Worm (Caenorhabditis elegans) whole organism, young adult: Measurements from ENCODE around the gene C07E3.10.
A peak's percentile ranks its signal among the peaks of the same experiment; 100 is the strongest.

Experiments used
- B0261.1 ChIP-seq: sonication (generic microtip); optimal IDR thresholded peaks from 2 replicates; lab custom pipeline; 2016; ENCODE audit warnings: mild to moderate bottlenecking, missing genetic modification characterization, moderate library complexity, missing compliant biosample characterization
- B0336.3 ChIP-seq: fragments of 200-800 bp; sonication (Bioruptor generic); IDR thresholded peaks from 2 replicates; pipeline ENCODE4 v1.3.6; 2022; ENCODE audit warnings: missing genetic modification characterization, missing compliant biosample characterization
- D2030.7 ChIP-seq: fragments of 200-800 bp; sonication (Bioruptor generic); IDR thresholded peaks from 2 replicates; pipeline ENCODE4 v1.3.6; 2022; ENCODE audit warnings: missing genetic modification reagents, missing genetic modification characterization, missing compliant biosample characterization
- F10E7.11 ChIP-seq: sonication (generic microtip); optimal IDR thresholded peaks from 2 replicates; lab custom pipeline; 2017; ENCODE audit warnings: mild to moderate bottlenecking, missing genetic modification characterization, moderate library complexity, missing compliant biosample characterization
- F23B12.7 ChIP-seq: sonication (generic microtip); optimal IDR thresholded peaks from 2 replicates; lab custom pipeline; 2017; ENCODE audit warnings: missing genetic modification characterization, mild to moderate bottlenecking, missing compliant biosample characterization, antibody characterized with exemption, moderate library complexity; ENCODE audit not compliant: insufficient read depth
- F37B4.10 ChIP-seq: fragments of 200-800 bp; sonication (Bioruptor generic); IDR thresholded peaks from 2 replicates; pipeline ENCODE4 v1.3.6; 2022; ENCODE audit warnings: missing genetic modification characterization, missing compliant biosample characterization
- F39B2.1 ChIP-seq: fragments of 200-800 bp; sonication (Bioruptor generic); IDR thresholded peaks from 2 replicates; pipeline ENCODE4 v1.3.6; 2022; ENCODE audit warnings: missing genetic modification reagents, missing genetic modification characterization, missing compliant biosample characterization
- F49E8.2 ChIP-seq: sonication (generic microtip); optimal IDR thresholded peaks from 3 replicates; lab custom pipeline; 2017; ENCODE audit warnings: missing genetic modification characterization, mild to moderate bottlenecking, missing compliant biosample characterization, antibody characterized with exemption, moderate library complexity; ENCODE audit not compliant: insufficient read depth
- F52B5.7 ChIP-seq: sonication (generic microtip); optimal IDR thresholded peaks from 2 replicates; lab custom pipeline; 2016; ENCODE audit warnings: mild to moderate bottlenecking, missing genetic modification characterization, missing compliant biosample characterization
- F57A8.1 ChIP-seq: fragments of 200-800 bp; sonication (Bioruptor generic); optimal IDR thresholded peaks from 2 replicates; lab custom pipeline; 2018; ENCODE audit warnings: mild to moderate bottlenecking, missing genetic modification characterization, moderate library complexity, missing compliant biosample characterization
- K11D2.4 ChIP-seq: fragments of 200-800 bp; sonication (Bioruptor generic); IDR thresholded peaks from 2 replicates; pipeline ENCODE4 v1.3.6; 2022; ENCODE audit warnings: missing genetic modification reagents, missing genetic modification characterization, missing compliant biosample characterization
- T26A5.8 ChIP-seq: sonication (generic microtip); optimal IDR thresholded peaks from 2 replicates; lab custom pipeline; 2016; ENCODE audit warnings: missing genetic modification characterization, missing compliant biosample characterization
- Y53F4B.3 ChIP-seq: fragments of 200-800 bp; sonication (Bioruptor generic); IDR thresholded peaks from 2 replicates; pipeline ENCODE4 v1.3.6; 2022; ENCODE audit warnings: missing genetic modification reagents, missing genetic modification characterization, missing compliant biosample characterization
- Y53G8AR.9 ChIP-seq: fragments of 200-800 bp; sonication (Bioruptor generic); conservative IDR thresholded peaks from 2 replicates; pipeline ENCODE4 v1.3.6; 2022; ENCODE audit warnings: missing genetic modification reagents, missing genetic modification characterization, missing compliant biosample characterization
- Y67H2A.10 ChIP-seq: fragments of 200-800 bp; sonication (Bioruptor generic); conservative IDR thresholded peaks from 2 replicates; pipeline ENCODE4 v1.3.6; 2022; ENCODE audit warnings: missing genetic modification reagents, missing genetic modification characterization, missing compliant biosample characterization
- aptf-3 ChIP-seq: fragments of 200-800 bp; sonication (Bioruptor generic); IDR thresholded peaks from 2 replicates; pipeline ENCODE4 v1.3.6; 2022; ENCODE audit warnings: missing genetic modification characterization, missing compliant biosample characterization
- atf-7 ChIP-seq: sonication (generic microtip); optimal IDR thresholded peaks from 2 replicates; lab custom pipeline; 2017; ENCODE audit warnings: mild to moderate bottlenecking, missing genetic modification characterization, missing compliant biosample characterization
- athp-1 ChIP-seq: sonication (generic microtip); optimal IDR thresholded peaks from 2 replicates; lab custom pipeline; 2017; ENCODE audit warnings: mild to moderate bottlenecking, missing genetic modification characterization, missing compliant biosample characterization
- attf-6 ChIP-seq: fragments of 200-800 bp; sonication (Bioruptor generic); IDR thresholded peaks from 2 replicates; pipeline ENCODE4 v1.3.6; 2022; ENCODE audit warnings: missing genetic modification reagents, missing genetic modification characterization, missing compliant biosample characterization
- bed-1 ChIP-seq: fragments of 200-800 bp; sonication (Bioruptor generic); IDR thresholded peaks from 2 replicates; pipeline ENCODE4 v1.3.6; 2022; ENCODE audit warnings: missing genetic modification reagents, missing genetic modification characterization, missing compliant biosample characterization
- ccch-3 ChIP-seq: fragments of 200-800 bp; sonication (Bioruptor generic); optimal IDR thresholded peaks from 2 replicates; lab custom pipeline; 2018; ENCODE audit warnings: mild to moderate bottlenecking, missing genetic modification characterization, missing compliant biosample characterization
- cebp-1 ChIP-seq, 2 experiments: fragments of 200-800 bp in 1 of 2; sonication (Bioruptor generic) in 1 of 2; sonication (generic microtip) in 1 of 2; IDR thresholded peaks in 1 of 2; optimal IDR thresholded peaks in 1 of 2; 2 replicates each; pipeline versions ENCODE4 v1.3.6 to Lab custom; 2017 to 2022; ENCODE audit warnings: missing compliant biosample characterization in 2 of 2, missing genetic modification characterization in 2 of 2, mild to moderate bottlenecking in 1 of 2, missing genetic modification reagents in 1 of 2, moderate library complexity in 1 of 2
- ceh-27 ChIP-seq: fragments of 200-800 bp; sonication (Bioruptor generic); optimal IDR thresholded peaks from 2 replicates; lab custom pipeline; 2018; ENCODE audit warnings: mild to moderate bottlenecking, missing genetic modification characterization, moderate library complexity, missing compliant biosample characterization
- ceh-79 ChIP-seq: sonication (generic microtip); optimal IDR thresholded peaks from 2 replicates; lab custom pipeline; 2017; ENCODE audit warnings: mild to moderate bottlenecking, missing genetic modification characterization, missing compliant biosample characterization
- chd-7 ChIP-seq: sonication (generic microtip); optimal IDR thresholded peaks from 2 replicates; lab custom pipeline; 2016; ENCODE audit warnings: mild to moderate bottlenecking, missing genetic modification characterization, moderate library complexity, missing compliant biosample characterization
- ekl-4 ChIP-seq: fragments of 200-800 bp; sonication (Bioruptor generic); IDR thresholded peaks from 2 replicates; pipeline ENCODE4 v1.3.6; 2022; ENCODE audit warnings: missing genetic modification reagents, missing genetic modification characterization, missing compliant biosample characterization
- hmg-20 ChIP-seq: fragments of 200-800 bp; sonication (Bioruptor generic); IDR thresholded peaks from 2 replicates; pipeline ENCODE4 v1.3.6; 2022; ENCODE audit warnings: missing genetic modification reagents, missing genetic modification characterization, missing compliant biosample characterization
- hsf-1 ChIP-seq: fragments of 200-800 bp; sonication (Bioruptor generic); IDR thresholded peaks from 2 replicates; pipeline ENCODE4 v1.3.6; 2022; ENCODE audit warnings: missing genetic modification reagents, missing genetic modification characterization, missing compliant biosample characterization
- lsl-1 ChIP-seq: fragments of 200-800 bp; sonication (Bioruptor generic); optimal IDR thresholded peaks from 2 replicates; lab custom pipeline; 2018; ENCODE audit warnings: mild to moderate bottlenecking, missing genetic modification characterization, moderate library complexity, missing compliant biosample characterization
- madf-6 ChIP-seq: fragments of 200-800 bp; sonication (Bioruptor generic); IDR thresholded peaks from 2 replicates; pipeline ENCODE4 v1.3.6; 2022; ENCODE audit warnings: missing genetic modification reagents, missing genetic modification characterization, missing compliant biosample characterization
- madf-8 ChIP-seq: fragments of 200-800 bp; sonication (Bioruptor generic); conservative IDR thresholded peaks from 2 replicates; pipeline ENCODE4 v1.3.6; 2022; ENCODE audit warnings: missing genetic modification reagents, missing genetic modification characterization, missing compliant biosample characterization
- mcd-1 ChIP-seq: fragments of 200-800 bp; sonication (Bioruptor generic); IDR thresholded peaks from 2 replicates; pipeline ENCODE4 v1.3.6; 2022; ENCODE audit warnings: missing genetic modification reagents, missing genetic modification characterization, missing compliant biosample characterization
- nfya-1 ChIP-seq: sonication (generic microtip); optimal IDR thresholded peaks from 2 replicates; lab custom pipeline; 2017; ENCODE audit warnings: antibody characterized with exemption, missing compliant biosample characterization, missing genetic modification characterization, borderline replicate concordance; ENCODE audit not compliant: insufficient read depth
- nfya-2 ChIP-seq: fragments of 200-800 bp; sonication (Bioruptor generic); IDR thresholded peaks from 2 replicates; pipeline ENCODE4 v1.3.6; 2022; ENCODE audit warnings: missing genetic modification reagents, missing genetic modification characterization, missing compliant biosample characterization
- pbrm-1 ChIP-seq: fragments of 200-800 bp; sonication (Bioruptor generic); IDR thresholded peaks from 2 replicates; pipeline ENCODE4 v1.3.6; 2022; ENCODE audit warnings: missing genetic modification reagents, missing genetic modification characterization, missing compliant biosample characterization
- pha-4 ChIP-seq: fragments of 150-350 bp; sonication (generic microtip); optimal IDR thresholded peaks from 2 replicates; lab custom pipeline; 2014; ENCODE audit warnings: missing biosample characterization, missing genetic modification reagents, missing genetic modification characterization
- sdz-38 ChIP-seq: sonication (generic microtip); optimal IDR thresholded peaks from 2 replicates; lab custom pipeline; 2016; ENCODE audit warnings: missing genotype, missing genetic modification characterization, missing compliant biosample characterization
- sea-2 ChIP-seq: fragments of 200-800 bp; sonication (Bioruptor generic); IDR thresholded peaks from 2 replicates; pipeline ENCODE4 v1.3.6; 2022; ENCODE audit warnings: missing genetic modification characterization, missing compliant biosample characterization
- snpc-1.3 ChIP-seq: sonication (generic microtip); optimal IDR thresholded peaks from 2 replicates; lab custom pipeline; 2017; ENCODE audit warnings: missing genetic modification characterization, mild to moderate bottlenecking, missing compliant biosample characterization, antibody characterized with exemption, moderate library complexity, missing genotype, missing genetic modification reagents; ENCODE audit not compliant: insufficient read depth
- tbp1 ChIP-seq: fragments of 200-800 bp; sonication (Bioruptor generic); optimal IDR thresholded peaks from 2 replicates; lab custom pipeline; 2018; ENCODE audit warnings: mild to moderate bottlenecking, missing genetic modification characterization, missing compliant biosample characterization
- tlf-1 ChIP-seq: fragments of 200-800 bp; sonication (Bioruptor generic); optimal IDR thresholded peaks from 2 replicates; lab custom pipeline; 2018; ENCODE audit warnings: mild to moderate bottlenecking, missing genetic modification characterization, missing compliant biosample characterization
- zfh-2 ChIP-seq: fragments of 200-800 bp; sonication (Bioruptor generic); conservative IDR thresholded peaks from 2 replicates; pipeline ENCODE4 v1.3.6; 2022; ENCODE audit warnings: missing genetic modification reagents, missing genetic modification characterization, missing compliant biosample characterization

The C07E3.10 gene

DNA sequence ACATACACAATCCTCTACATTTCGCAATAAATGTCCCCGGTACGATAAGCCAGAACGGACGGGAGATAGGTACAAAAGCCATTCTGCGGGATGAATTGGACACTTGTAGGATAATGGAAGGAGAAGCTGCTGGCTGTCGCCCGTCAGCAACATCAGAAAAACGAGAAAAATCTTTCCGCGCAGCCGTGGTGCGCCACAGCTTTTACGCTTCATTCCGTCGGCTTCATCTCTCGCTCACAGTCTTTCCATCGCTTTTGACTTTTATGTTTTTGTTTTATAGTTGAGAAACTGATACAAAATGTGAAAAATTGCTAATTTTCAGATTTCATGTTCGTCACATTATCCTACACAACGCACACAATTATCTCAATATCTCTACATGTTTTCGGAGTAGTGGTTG is at the start of gene C07E3.10:
Gene C07E3.10, plus strand, starts transcription at position 301 of the 400 bp plus-strand sequence.
- TF ChIP-seq mcd-1 (GFP tag; lab: Robert Waterston, UW) (no peak), cebp-1 (GFP tag; IDR thresholded peaks at IDR 0.05; lab: Robert Waterston, UW) (no peak), cebp-1 (tag; optimal IDR thresholded peaks at IDR 0.05; lab: Kevin White, UChicago) (peak; percentile 53), madf-6 (GFP tag; lab: Robert Waterston, UW) (peak; percentile 37; the same call in 1 of the 2 replicates)

DNA sequence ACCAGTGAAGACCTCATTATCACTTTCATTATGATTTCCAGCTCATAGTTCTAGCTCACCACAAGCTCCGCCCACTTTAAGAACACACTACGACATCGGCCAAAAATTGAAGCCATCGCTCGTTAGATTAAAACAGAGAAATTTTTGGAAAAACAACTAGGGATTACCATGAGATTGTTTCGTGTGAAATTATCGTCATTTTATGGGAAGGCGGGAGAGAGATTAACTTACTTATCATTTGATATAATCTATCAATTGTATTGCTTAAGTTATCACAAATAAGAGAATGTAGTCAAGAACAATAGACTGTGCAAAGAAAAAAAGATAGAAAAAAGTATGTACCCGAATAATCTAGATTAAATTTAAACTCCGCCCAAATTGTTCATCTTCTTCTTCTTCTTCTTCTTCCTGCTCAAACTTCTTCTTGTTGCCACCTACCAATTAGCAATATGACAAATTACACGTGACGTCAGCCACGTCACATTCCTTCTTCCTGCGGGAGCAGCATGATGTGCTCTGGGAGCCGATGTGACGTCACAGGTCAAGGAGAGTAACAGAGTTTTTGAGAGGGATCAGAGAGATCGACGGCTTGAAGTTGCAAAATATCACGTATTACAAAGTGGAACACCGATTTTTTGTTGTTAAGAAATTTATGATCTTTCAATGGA is 46.0 kb upstream of the C07E3.10 start, which contains the start of gene nep-26:
Gene nep-26, minus strand, starts transcription at position 51 of the 668 bp plus-strand sequence.
- TF ChIP-seq hmg-20 (GFP tag; lab: Robert Waterston, UW) (no peak), hsf-1 (0 out of 2 replicates have a peak, but pooled peaks have one; percentile 17), K11D2.4 (GFP tag; lab: Robert Waterston, UW) (0 out of 2 replicates have a peak, but pooled peaks have one; percentile 25)

DNA sequence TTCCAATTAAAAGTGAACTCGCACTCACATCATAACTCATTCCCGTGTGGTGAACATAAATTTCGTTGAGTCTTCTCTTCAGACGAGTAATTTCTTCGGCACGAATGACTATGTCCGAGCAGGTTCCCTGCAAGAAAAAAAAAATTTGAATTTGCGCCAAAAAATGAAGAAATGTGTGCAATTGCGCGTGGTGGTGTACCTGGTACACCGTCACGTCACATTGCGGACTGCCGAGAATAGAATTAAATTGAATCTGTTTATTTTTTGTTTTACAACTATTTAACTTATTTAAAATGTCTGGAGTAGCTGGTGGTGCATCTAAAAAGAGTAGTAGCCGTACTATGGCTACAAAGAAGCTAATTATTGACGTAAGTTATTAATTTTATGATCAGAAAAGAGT is 45.2 kb upstream of the C07E3.10 start, which contains the start of gene mdt-22:
Gene mdt-22, plus strand, starts transcription at position 263 of the 400 bp plus-strand sequence.
- TF ChIP-seq ceh-27 (GFP tag; lab: Kevin White, UChicago) (peak; percentile 64), F52B5.7 (tag; lab: Kevin White, UChicago) (peak; percentile 41), nfya-2 (GFP tag; lab: Robert Waterston, UW) (no peak), snpc-1.3 (tag; lab: Kevin White, UChicago) (peak; percentile 26), nfya-1 (no peak), F37B4.10 (GFP tag; lab: Robert Waterston, UW) (no peak), Y53G8AR.9 (no peak), F10E7.11 (tag; lab: Kevin White, UChicago) (no peak), D2030.7 (GFP tag; lab: Robert Waterston, UW) (peak; percentile 58; the same call in 1 of the 2 replicates), pha-4 (tag; lab: Kevin White, UChicago) (no peak), lsl-1 (GFP tag; lab: Kevin White, UChicago) (peak; percentile 64), bed-1 (GFP tag; lab: Robert Waterston, UW) (no peak), chd-7 (tag; lab: Kevin White, UChicago) (peak; percentile 70), atf-7 (tag; lab: Kevin White, UChicago) (no peak), K11D2.4 (GFP tag; lab: Robert Waterston, UW) (peak; percentile 73), athp-1 (tag; lab: Kevin White, UChicago) (peak; percentile 50), tbp1 (GFP tag; lab: Kevin White, UChicago) (peak; percentile 72), sdz-38 (tag; lab: Kevin White, UChicago) (no peak), B0336.3 (GFP tag; lab: Robert Waterston, UW) (peak; percentile 64), attf-6 (GFP tag; lab: Robert Waterston, UW) (peak; percentile 39; the same call in 1 of the 2 replicates), madf-8 (GFP tag; lab: Robert Waterston, UW) (peak; percentile 28; the same call in 1 of the 2 replicates), zfh-2 (no peak), B0261.1 (peak; percentile 39), T26A5.8 (tag; lab: Kevin White, UChicago) (peak; percentile 14), F57A8.1 (GFP tag; lab: Kevin White, UChicago) (no peak), tlf-1 (GFP tag; lab: Kevin White, UChicago) (peak; percentile 60), F39B2.1 (GFP tag; lab: Robert Waterston, UW) (no peak), sea-2 (GFP tag; lab: Robert Waterston, UW) (no peak), F49E8.2 (tag; lab: Kevin White, UChicago) (peak; percentile 18), ekl-4 (GFP tag; lab: Robert Waterston, UW) (peak; percentile 82), ceh-79 (tag; lab: Kevin White, UChicago) (no peak), madf-6 (GFP tag; lab: Robert Waterston, UW) (peak; percentile 83), Y67H2A.10 (GFP tag; lab: Robert Waterston, UW) (no peak), Y53F4B.3 (no peak), aptf-3 (no peak), pbrm-1 (GFP tag; lab: Robert Waterston, UW) (peak; percentile 66), F23B12.7 (tag; lab: Kevin White, UChicago) (peak; percentile 42), ccch-3 (GFP tag; lab: Kevin White, UChicago) (no peak)
